Fruit fly (Drosophila melanogaster) whole organism, embryonic: ENCODE data around the gene Adh.

ENCODE experiments used
- CG1024 ChIP-seq: fragments of 200-800 bp; sonication (Bioruptor generic); IDR thresholded peaks from 2 replicates; pipeline ENCODE4 v1.3.6; 2022; ENCODE audit warnings: missing biosample characterization, missing genetic modification characterization
- CG10321 ChIP-seq: fragments of 200-800 bp; sonication (Bioruptor generic); IDR thresholded peaks from 2 replicates; pipeline ENCODE4 v1.3.6; 2022; ENCODE audit warnings: missing biosample characterization, missing genetic modification characterization
- CG10979 ChIP-seq: fragments of 200-800 bp; sonication (Bioruptor generic); optimal IDR thresholded peaks from 2 replicates; lab custom pipeline; 2018; ENCODE audit warnings: missing biosample characterization, mild to moderate bottlenecking, missing genetic modification characterization, moderate library complexity
- CG11504 ChIP-seq: fragments of 200-800 bp; sonication (Bioruptor generic); optimal IDR thresholded peaks from 3 replicates; lab custom pipeline; 2019; ENCODE audit warnings: missing biosample characterization, mild to moderate bottlenecking, missing genetic modification characterization, moderate library complexity
- CG12391 ChIP-seq: fragments of 200-800 bp; sonication (Bioruptor generic); optimal IDR thresholded peaks from 3 replicates; lab custom pipeline; 2018; ENCODE audit warnings: missing biosample characterization, mild to moderate bottlenecking, missing genetic modification characterization, moderate library complexity
- CG14710 ChIP-seq: fragments of 200-800 bp; sonication (Bioruptor generic); optimal IDR thresholded peaks from 3 replicates; lab custom pipeline; 2019; ENCODE audit warnings: missing biosample characterization, mild to moderate bottlenecking, missing genetic modification characterization, moderate library complexity
- CG15479 ChIP-seq: fragments of 200-800 bp; sonication (Bioruptor generic); optimal IDR thresholded peaks from 3 replicates; lab custom pipeline; 2019; ENCODE audit warnings: missing biosample characterization, mild to moderate bottlenecking, missing genetic modification characterization, moderate library complexity
- CG1603 ChIP-seq: fragments of 200-800 bp; sonication (Bioruptor generic); optimal IDR thresholded peaks from 2 replicates; lab custom pipeline; 2019; ENCODE audit warnings: missing biosample characterization, mild to moderate bottlenecking, missing genetic modification characterization, moderate library complexity
- CG17359 ChIP-seq: fragments of 200-800 bp; sonication (Bioruptor generic); optimal IDR thresholded peaks from 3 replicates; lab custom pipeline; 2018; ENCODE audit warnings: missing biosample characterization, mild to moderate bottlenecking, missing genetic modification characterization, moderate library complexity
- CG17612 ChIP-seq: fragments of 200-800 bp; sonication (Bioruptor generic); IDR thresholded peaks from 2 replicates; pipeline ENCODE4 v1.3.6; 2022; ENCODE audit warnings: missing biosample characterization, missing genetic modification characterization
- CG3847 ChIP-seq: fragments of 200-800 bp; sonication (Bioruptor generic); IDR thresholded peaks from 2 replicates; pipeline ENCODE4 v1.3.6; 2022; ENCODE audit warnings: missing biosample characterization, missing genetic modification characterization
- CG4328 ChIP-seq: fragments of 200-800 bp; sonication (Bioruptor generic); optimal IDR thresholded peaks from 3 replicates; lab custom pipeline; 2017; ENCODE audit warnings: missing biosample characterization, missing genetic modification reagents, missing genetic modification characterization
- CG4424 ChIP-seq: fragments of 200-800 bp; sonication (Bioruptor generic); optimal IDR thresholded peaks from 3 replicates; lab custom pipeline; 2016; ENCODE audit warnings: missing biosample characterization, missing genetic modification characterization
- CG4730 ChIP-seq: fragments of 200-800 bp; sonication (Bioruptor generic); IDR thresholded peaks from 2 replicates; pipeline ENCODE4 v1.3.6; 2022; ENCODE audit warnings: missing biosample characterization, missing genetic modification characterization
- CG4854 ChIP-seq: fragments of 200-800 bp; sonication (Bioruptor generic); optimal IDR thresholded peaks from 2 replicates; lab custom pipeline; 2016; ENCODE audit warnings: missing biosample characterization, missing genetic modification characterization, inconsistent platforms
- CG6689 ChIP-seq: fragments of 200-800 bp; sonication (Bioruptor generic); IDR thresholded peaks from 2 replicates; pipeline ENCODE4 v1.3.6; 2022; ENCODE audit warnings: missing biosample characterization, missing genetic modification characterization
- CG7372 ChIP-seq: fragments of 200-800 bp; sonication (Bioruptor generic); IDR thresholded peaks from 2 replicates; pipeline ENCODE4 v1.3.6; 2022; ENCODE audit warnings: missing biosample characterization, missing genetic modification characterization
- CG8281 ChIP-seq: fragments of 200-800 bp; sonication (Bioruptor generic); optimal IDR thresholded peaks from 2 replicates; lab custom pipeline; 2018; ENCODE audit warnings: missing biosample characterization, mild to moderate bottlenecking, missing genetic modification characterization, moderate library complexity
- CG8359 ChIP-seq: fragments of 200-800 bp; sonication (Bioruptor generic); optimal IDR thresholded peaks from 2 replicates; lab custom pipeline; 2017; ENCODE audit warnings: missing biosample characterization, mild to moderate bottlenecking, missing genetic modification characterization, borderline replicate concordance
- CG9215 ChIP-seq: fragments of 200-800 bp; sonication (Bioruptor generic); IDR thresholded peaks from 2 replicates; pipeline ENCODE4 v1.3.6; 2022; ENCODE audit warnings: missing biosample characterization, missing genetic modification characterization
- Camta ChIP-seq: fragments of 200-800 bp; sonication (Bioruptor generic); optimal IDR thresholded peaks from 2 replicates; lab custom pipeline; 2016; ENCODE audit warnings: missing biosample characterization, missing genetic modification characterization
- Dfd ChIP-seq, 2 experiments: fragments of >200 bp; optimal IDR thresholded peaks; 2 replicates each; lab custom pipeline; 2017; ENCODE audit warnings: missing biosample characterization in 2 of 2, missing genetic modification characterization in 2 of 2
- Dref ChIP-seq: fragments of 200-800 bp; sonication (Bioruptor generic); IDR thresholded peaks from 2 replicates; pipeline ENCODE4 v1.3.6; 2022; ENCODE audit warnings: missing biosample characterization, missing genetic modification characterization
- Drgx ChIP-seq: fragments of 200-800 bp; sonication (Bioruptor generic); IDR thresholded peaks from 2 replicates; pipeline ENCODE4 v1.3.6; 2022; ENCODE audit warnings: missing biosample characterization, missing genetic modification characterization
- GATAe ChIP-seq: fragments of 200-800 bp; sonication (Bioruptor generic); conservative IDR thresholded peaks from 2 replicates; pipeline ENCODE4 v1.3.6; 2022; ENCODE audit warnings: missing biosample characterization, missing genetic modification characterization
- HmgD ChIP-seq: fragments of 200-800 bp; sonication (Bioruptor generic); optimal IDR thresholded peaks from 3 replicates; lab custom pipeline; 2016; ENCODE audit warnings: missing biosample characterization, missing genetic modification characterization
- Hr39 ChIP-seq: fragments of >200 bp; optimal IDR thresholded peaks from 2 replicates; lab custom pipeline; 2017
- Myb ChIP-seq: fragments of 200-800 bp; sonication (Bioruptor generic); optimal IDR thresholded peaks from 2 replicates; lab custom pipeline; 2016; ENCODE audit warnings: missing biosample characterization, missing genetic modification characterization
- Neu2 ChIP-seq: fragments of 200-800 bp; sonication (Bioruptor generic); optimal IDR thresholded peaks from 3 replicates; lab custom pipeline; 2016; ENCODE audit warnings: missing biosample characterization, missing genetic modification characterization, borderline replicate concordance
- Xbp1 ChIP-seq: fragments of 200-800 bp; sonication (Bioruptor generic); optimal IDR thresholded peaks from 3 replicates; lab custom pipeline; 2016; ENCODE audit warnings: missing biosample characterization, mild to moderate bottlenecking, missing genetic modification characterization
- chif ChIP-seq, 2 experiments: fragments of 200-800 bp; sonication (Bioruptor generic); optimal IDR thresholded peaks; 3 replicates each; lab custom pipeline; 2016; ENCODE audit warnings: missing biosample characterization in 2 of 2, missing genetic modification characterization in 2 of 2
- chm ChIP-seq: fragments of 200-800 bp; sonication (Bioruptor generic); IDR thresholded peaks from 2 replicates; pipeline ENCODE4 v1.3.6; 2022; ENCODE audit warnings: missing biosample characterization, missing genetic modification characterization
- dm ChIP-seq: fragments of 200-800 bp; sonication (Bioruptor generic); optimal IDR thresholded peaks from 3 replicates; lab custom pipeline; 2016; ENCODE audit warnings: missing biosample characterization, missing genetic modification characterization
- dysf ChIP-seq: fragments of 200-800 bp; sonication (Bioruptor generic); IDR thresholded peaks from 3 replicates; pipeline ENCODE4 v1.3.6; 2022; ENCODE audit warnings: missing biosample characterization, missing genetic modification characterization
- ewg ChIP-seq: fragments of 200-800 bp; sonication (Bioruptor generic); optimal IDR thresholded peaks from 3 replicates; lab custom pipeline; 2017; ENCODE audit warnings: mild to moderate bottlenecking, missing biosample characterization, missing genetic modification reagents, missing genetic modification characterization
- exex ChIP-seq: fragments of 200-800 bp; sonication (Bioruptor generic); optimal IDR thresholded peaks from 4 replicates; lab custom pipeline; 2018; ENCODE audit warnings: missing biosample characterization, mild to moderate bottlenecking, missing genetic modification characterization, moderate library complexity
- ftz-f1 ChIP-seq: fragments of 200-800 bp; sonication (Bioruptor generic); optimal IDR thresholded peaks from 2 replicates; lab custom pipeline; 2016; ENCODE audit warnings: missing biosample characterization, missing genetic modification characterization
- gem ChIP-seq: fragments of 200-800 bp; sonication (Bioruptor generic); optimal IDR thresholded peaks from 2 replicates; lab custom pipeline; 2019; ENCODE audit warnings: missing biosample characterization, mild to moderate bottlenecking, missing genetic modification characterization, moderate library complexity
- hb ChIP-seq: fragments of 200-800 bp; sonication (Bioruptor generic); IDR thresholded peaks from 3 replicates; pipeline ENCODE4 v1.3.6; 2022; ENCODE audit warnings: missing biosample characterization, missing genetic modification characterization; ENCODE audit not compliant: partially characterized antibody
- jigr1 ChIP-seq: fragments of 200-800 bp; sonication (Bioruptor generic); IDR thresholded peaks from 3 replicates; pipeline ENCODE4 v1.3.6; 2022; ENCODE audit warnings: missing biosample characterization, missing genetic modification characterization
- ken ChIP-seq: fragments of 200-800 bp; sonication (Bioruptor generic); IDR thresholded peaks from 3 replicates; pipeline ENCODE4 v1.3.6; 2022; ENCODE audit warnings: missing biosample characterization, missing genetic modification characterization
- lmd ChIP-seq: fragments of 200-800 bp; sonication (Bioruptor generic); IDR thresholded peaks from 2 replicates; pipeline ENCODE4 v1.3.6; 2022; ENCODE audit warnings: missing biosample characterization, missing genetic modification characterization
- pfk ChIP-seq: fragments of 200-800 bp; sonication (Bioruptor generic); optimal IDR thresholded peaks from 2 replicates; lab custom pipeline; 2018; ENCODE audit warnings: missing biosample characterization, mild to moderate bottlenecking, missing genetic modification characterization, moderate library complexity
- phol ChIP-seq: fragments of 200-800 bp; sonication (Bioruptor generic); optimal IDR thresholded peaks from 3 replicates; lab custom pipeline; 2018; ENCODE audit warnings: missing biosample characterization, mild to moderate bottlenecking, missing genetic modification characterization, moderate library complexity
- repo ChIP-seq: fragments of 200-800 bp; sonication (Bioruptor generic); optimal IDR thresholded peaks from 2 replicates; lab custom pipeline; 2016; ENCODE audit warnings: missing biosample characterization, missing genetic modification characterization
- sima ChIP-seq: fragments of 200-800 bp; sonication (Bioruptor generic); optimal IDR thresholded peaks from 2 replicates; lab custom pipeline; 2016; ENCODE audit warnings: missing biosample characterization, missing genetic modification characterization
- sr ChIP-seq: fragments of 200-800 bp; sonication (Bioruptor generic); IDR thresholded peaks from 3 replicates; pipeline ENCODE4 v1.3.6; 2022; ENCODE audit warnings: missing biosample characterization, missing genetic modification characterization
- tio ChIP-seq: fragments of 200-800 bp; sonication (Bioruptor generic); optimal IDR thresholded peaks from 2 replicates; lab custom pipeline; 2017; ENCODE audit warnings: missing biosample characterization, missing genetic modification characterization, inconsistent platforms
- z ChIP-seq: fragments of 200-800 bp; sonication (Bioruptor generic); IDR thresholded peaks from 3 replicates; pipeline ENCODE4 v1.3.6; 2022; ENCODE audit warnings: missing biosample characterization, missing genetic modification characterization
- zfh2 ChIP-seq: fragments of 200-800 bp; sonication (Bioruptor generic); optimal IDR thresholded peaks from 2 replicates; lab custom pipeline; 2016; ENCODE audit warnings: missing biosample characterization, missing genetic modification characterization

Adh gene

dm6 chr2L:14630988-14631723 lies 15.8 kb downstream of the Adh start (continued):
- TF ChIP-seq CG3847 (GFP tag; lab: Robert Waterston, UW) = no peak
- peak; percentile 67 for TF ChIP-seq CG1603
- no peak for TF ChIP-seq hb
- TF ChIP-seq tio (GFP tag; lab: Kevin White, UChicago) = no peak
- no peak for TF ChIP-seq CG8359 (GFP tag; lab: Kevin White, UChicago)
- 0 out of 3 replicates have a peak, but pooled peaks have one; percentile 29 for TF ChIP-seq dysf (GFP tag; lab: Robert Waterston, UW)
- no peak for TF ChIP-seq CG9215
- TF ChIP-seq Dfd (GFP tag; optimal IDR thresholded peaks at IDR 0.05; lab: Kevin White, UChicago) = no peak
- TF ChIP-seq HmgD (GFP tag; lab: Kevin White, UChicago) = no peak
- TF ChIP-seq jigr1 = no peak
- no peak for TF ChIP-seq pfk (GFP tag; lab: Kevin White, UChicago)
- TF ChIP-seq sr (GFP tag; lab: Robert Waterston, UW) = no peak
- TF ChIP-seq repo (GFP tag; lab: Kevin White, UChicago) = no peak
- TF ChIP-seq CG1024 (GFP tag; lab: Robert Waterston, UW) = no peak
- TF ChIP-seq z (GFP tag; lab: Robert Waterston, UW) = no peak
- TF ChIP-seq CG10321 (GFP tag; lab: Robert Waterston, UW) = no peak
- TF ChIP-seq Neu2 (GFP tag; lab: Kevin White, UChicago) = no peak
- TF ChIP-seq CG11504 = peak; percentile 43
- TF ChIP-seq ken = 0 out of 3 replicates have a peak, but pooled peaks have one; percentile 35
- no peak for TF ChIP-seq CG4854 (GFP tag; lab: Kevin White, UChicago)
- TF ChIP-seq ftz-f1 (GFP tag; lab: Kevin White, UChicago) = no peak
- peak; percentile 16 for TF ChIP-seq CG14710 (tag; lab: Kevin White, UChicago)
- peak; percentile 13 for TF ChIP-seq CG12391 (tag; lab: Kevin White, UChicago)
- no peak for TF ChIP-seq Camta (GFP tag; lab: Kevin White, UChicago)
- TF ChIP-seq Hr39 (lab: Kevin White, UChicago) = no peak
- peak; percentile 34 for TF ChIP-seq phol (tag; lab: Kevin White, UChicago)
- no peak for TF ChIP-seq Myb (GFP tag; lab: Kevin White, UChicago)
- TF ChIP-seq sima (GFP tag; lab: Kevin White, UChicago) = no peak
- no peak for TF ChIP-seq CG17612
- TF ChIP-seq chif (GFP tag; optimal IDR thresholded peaks at IDR 0.05; lab: Kevin White, UChicago) = peak; percentile 5 to 28
- peak; percentile 12 for TF ChIP-seq ewg (GFP tag; lab: Kevin White, UChicago)
- TF ChIP-seq lmd (GFP tag; lab: Robert Waterston, UW) = 0 out of 2 replicates have a peak, but pooled peaks have one; percentile 25
- no peak for TF ChIP-seq Dref (GFP tag; lab: Robert Waterston, UW)
- no peak for TF ChIP-seq CG4328 (GFP tag; lab: Kevin White, UChicago)
- TF ChIP-seq chm (GFP tag; lab: Robert Waterston, UW) = no peak
- peak; percentile 84 for TF ChIP-seq Drgx (GFP tag; lab: Robert Waterston, UW)
- TF ChIP-seq gem (tag; lab: Kevin White, UChicago) = peak; percentile 48
- peak; percentile 36 for TF ChIP-seq CG17359 (tag; lab: Kevin White, UChicago)
- peak; percentile 21 for TF ChIP-seq Xbp1
- 0 out of 2 replicates have a peak, but pooled peaks have one; percentile 21 for TF ChIP-seq CG4730 (GFP tag; lab: Robert Waterston, UW)
- TF ChIP-seq CG15479 (GFP tag; lab: Kevin White, UChicago) = no peak
- TF ChIP-seq CG7372 (GFP tag; lab: Robert Waterston, UW) = no peak
- TF ChIP-seq zfh2 (GFP tag; lab: Kevin White, UChicago) = no peak
- TF ChIP-seq CG8281 (tag; lab: Kevin White, UChicago) = peak; percentile 84
- peak; percentile 26 for TF ChIP-seq CG10979 (tag; lab: Kevin White, UChicago)
- TF ChIP-seq CG4424 (GFP tag; lab: Kevin White, UChicago) = peak; percentile 30
- TF ChIP-seq GATAe (GFP tag; lab: Robert Waterston, UW) = no peak
- no peak for TF ChIP-seq exex (tag; lab: Kevin White, UChicago)
- no peak for TF ChIP-seq dm
- TF ChIP-seq CG6689 = peak; percentile 42; the same call in 1 of the 2 replicates
